Worm (Caenorhabditis elegans): Measurements from ENCODE around the gene gcst-1.

DNA sequence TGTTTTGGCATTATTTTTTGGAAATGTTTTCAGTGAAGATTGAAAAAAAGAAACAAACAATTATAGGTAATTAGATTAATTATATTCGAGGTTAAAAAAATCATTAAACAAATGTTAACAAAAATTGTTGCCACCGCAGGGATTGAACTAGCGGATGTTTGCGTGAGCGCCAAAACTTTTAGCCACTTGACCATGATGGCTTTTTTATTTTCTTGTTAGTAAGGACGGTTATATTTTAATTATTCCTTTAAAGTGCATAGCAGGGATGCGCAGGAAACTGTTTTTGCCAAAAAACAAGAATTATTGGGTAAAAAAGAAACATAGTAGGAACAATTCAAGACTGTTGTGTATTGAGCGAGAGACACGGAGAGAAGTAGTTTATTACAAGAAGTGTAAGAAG lies 45.4 kb upstream of the gcst-1 start:
- no peak for TF ChIP-seq ceh-45 (GFP tag; IDR thresholded peaks at IDR 0.05)
- TF ChIP-seq ttx-3 (tag; optimal IDR thresholded peaks at IDR 0.05): no peak
- no peak for TF ChIP-seq odd-2 (tag; optimal IDR thresholded peaks at IDR 0.05)
- no peak for TF ChIP-seq ceh-18 (tag; optimal IDR thresholded peaks at IDR 0.05)
- no peak for TF ChIP-seq F13H6.1 (tag; optimal IDR thresholded peaks at IDR 0.05)
- no peak for TF ChIP-seq sox-4 (tag; optimal IDR thresholded peaks at IDR 0.05)
- TF ChIP-seq fkh-10 (GFP tag; optimal IDR thresholded peaks at IDR 0.05): no peak
- TF ChIP-seq lim-6 (tag; optimal IDR thresholded peaks at IDR 0.05): no peak
- TF ChIP-seq npax-4 (tag; optimal IDR thresholded peaks at IDR 0.05): no peak
- TF ChIP-seq ceh-19 (GFP tag; optimal IDR thresholded peaks at IDR 0.05): no peak

Data from whole organism, late embryonic.